Fruit fly (Drosophila melanogaster): ENCODE measurements around the gene Tim9a.

The Tim9a gene

dm6 chrX:13370826-13371703, 13.9 kb upstream of the Tim9a start (continued):
- TF ChIP-seq CG9437 (GFP tag; optimal IDR thresholded peaks at IDR 0.05) (no peak), Spps (tag; optimal IDR thresholded peaks at IDR 0.05) (no peak), NC2β (GFP tag; optimal IDR thresholded peaks at IDR 0.05) (no peak), CG32532 (GFP tag; IDR thresholded peaks at IDR 0.05) (peak; percentile 27; the same call in 1 of the 2 replicates), insv (GFP tag; optimal IDR thresholded peaks at IDR 0.05) (peak in 1 of 2 experiments; percentile 61), CG30020 (tag; optimal IDR thresholded peaks at IDR 0.05) (no peak), CG1603 (tag; optimal IDR thresholded peaks at IDR 0.05) (peak; percentile 31), Atf-2 (GFP tag; optimal IDR thresholded peaks at IDR 0.05) (no peak), CG4707 (GFP tag; optimal IDR thresholded peaks at IDR 0.05) (no peak), wek (GFP tag; optimal IDR thresholded peaks at IDR 0.05) (no peak), CG16863 (GFP tag; optimal IDR thresholded peaks at IDR 0.05) (no peak), Ets65A (GFP tag) (no peak), eve (GFP tag; optimal IDR thresholded peaks at IDR 0.05) (peak in 1 of 2 experiments; percentile 76), pita (GFP tag; optimal IDR thresholded peaks at IDR 0.05) (no peak), Usf (GFP tag; optimal IDR thresholded peaks at IDR 0.05) (no peak), CG9932 (GFP tag; IDR thresholded peaks at IDR 0.05) (peak; percentile 54), CG4820 (GFP tag; optimal IDR thresholded peaks at IDR 0.05) (no peak), CG6654 (GFP tag; optimal IDR thresholded peaks at IDR 0.05) (no peak), CG9609 (GFP tag; optimal IDR thresholded peaks at IDR 0.05) (peak; percentile 36), BEAF-32 (GFP tag; optimal IDR thresholded peaks at IDR 0.05) (peak; percentile 71), CG4328 (GFP tag; optimal IDR thresholded peaks at IDR 0.05) (no peak), Dfd (GFP tag; optimal IDR thresholded peaks at IDR 0.05) (no peak), Dip3 (GFP tag; optimal IDR thresholded peaks at IDR 0.05) (no peak), pho (GFP tag; optimal IDR thresholded peaks at IDR 0.05) (no peak), Optix (GFP tag; IDR thresholded peaks at IDR 0.05) (no peak), CG2712 (tag; optimal IDR thresholded peaks at IDR 0.05) (peak; percentile 4), pb (GFP tag; optimal IDR thresholded peaks at IDR 0.05) (no peak), CG12104 (GFP tag; optimal IDR thresholded peaks at IDR 0.05) (no peak), Rx (GFP tag; IDR thresholded peaks at IDR 0.05) (no peak), chm (GFP tag; IDR thresholded peaks at IDR 0.05) (no peak), lov (optimal IDR thresholded peaks at IDR 0.05) (no peak), lov (GFP tag; IDR thresholded peaks at IDR 0.05) (no peak), ind (GFP tag; optimal IDR thresholded peaks at IDR 0.05) (no peak), CG8290 (GFP tag; optimal IDR thresholded peaks at IDR 0.05) (no peak), CG8290 (tag; optimal IDR thresholded peaks at IDR 0.05) (peak in 1 of 2 experiments; percentile 50), Neu2 (GFP tag; optimal IDR thresholded peaks at IDR 0.05; ENCODE audit: borderline replicate concordance) (no peak), Lim3 (GFP tag; IDR thresholded peaks at IDR 0.05) (no peak), ase (GFP tag; IDR thresholded peaks at IDR 0.05) (no peak), tll (GFP tag; optimal IDR thresholded peaks at IDR 0.05) (no peak), ham (GFP tag; IDR thresholded peaks at IDR 0.05) (no peak), Dip2 (GFP tag; IDR thresholded peaks at IDR 0.05) (no peak), CG17186 (GFP tag; optimal IDR thresholded peaks at IDR 0.05) (no peak), CG17385 (GFP tag; optimal IDR thresholded peaks at IDR 0.05) (no peak), knrl (GFP tag; IDR thresholded peaks at IDR 0.05; ENCODE audit: partially characterized antibody) (peak; percentile 58), C15 (GFP tag; IDR thresholded peaks at IDR 0.05) (no peak), CG11247 (GFP tag; IDR thresholded peaks at IDR 0.05) (no peak), CG2202 (tag; optimal IDR thresholded peaks at IDR 0.05) (no peak), HLH3B (GFP tag; IDR thresholded peaks at IDR 0.05) (no peak), her (GFP tag; optimal IDR thresholded peaks at IDR 0.05) (no peak), CG7372 (GFP tag; IDR thresholded peaks at IDR 0.05) (no peak), dysf (GFP tag; IDR thresholded peaks at IDR 0.05) (0 out of 3 replicates have a peak, but pooled peaks have one; percentile 23)
